Fruit fly (Drosophila melanogaster) whole organism, embryonic: ENCODE data around the gene Sc2.
A peak's percentile ranks its signal among the peaks of the same experiment; 100 is the strongest.

ENCODE experiments used
- B-H1 ChIP-seq: fragments of 200-800 bp; sonication (Bioruptor generic); IDR thresholded peaks from 3 replicates; pipeline ENCODE4 v1.3.6; 2022; ENCODE audit warnings: missing biosample characterization, missing genetic modification characterization
- CG10209 ChIP-seq: fragments of 200-800 bp; sonication (Bioruptor generic); optimal IDR thresholded peaks from 3 replicates; lab custom pipeline; 2017; ENCODE audit warnings: missing biosample characterization, mild to moderate bottlenecking, missing genetic modification characterization, missing genetic modification reagents
- CG10366 ChIP-seq: fragments of 200-800 bp; sonication (Bioruptor generic); IDR thresholded peaks from 2 replicates; pipeline ENCODE4 v1.3.6; 2022; ENCODE audit warnings: missing biosample characterization, missing genetic modification characterization
- CG10543 ChIP-seq: fragments of 200-800 bp; sonication (Bioruptor generic); optimal IDR thresholded peaks from 3 replicates; lab custom pipeline; 2017; ENCODE audit warnings: missing biosample characterization, mild to moderate bottlenecking, missing genetic modification characterization, moderate library complexity
- CG12104 ChIP-seq: fragments of 200-800 bp; sonication (Bioruptor generic); optimal IDR thresholded peaks from 3 replicates; lab custom pipeline; 2016; ENCODE audit warnings: missing biosample characterization, missing genetic modification characterization
- CG12219 ChIP-seq: fragments of 200-800 bp; sonication (Bioruptor generic); optimal IDR thresholded peaks from 3 replicates; lab custom pipeline; 2018; ENCODE audit warnings: missing biosample characterization, mild to moderate bottlenecking, missing genetic modification characterization
- CG12744 ChIP-seq: fragments of 200-800 bp; sonication (Bioruptor generic); optimal IDR thresholded peaks from 2 replicates; lab custom pipeline; 2016; ENCODE audit warnings: missing biosample characterization, missing genetic modification characterization
- CG16813 ChIP-seq: fragments of 200-800 bp; sonication (Bioruptor generic); IDR thresholded peaks from 3 replicates; pipeline ENCODE4 v1.3.6; 2022; ENCODE audit warnings: missing biosample characterization, missing genetic modification characterization; ENCODE audit not compliant: partially characterized antibody
- CG17568 ChIP-seq: fragments of 200-800 bp; sonication (Bioruptor generic); optimal IDR thresholded peaks from 2 replicates; lab custom pipeline; 2018; ENCODE audit warnings: missing biosample characterization, mild to moderate bottlenecking, missing genetic modification characterization, moderate library complexity
- CG17802 ChIP-seq: fragments of 200-800 bp; sonication (Bioruptor generic); optimal IDR thresholded peaks from 2 replicates; lab custom pipeline; 2018; ENCODE audit warnings: missing biosample characterization, mild to moderate bottlenecking, missing genetic modification characterization, moderate library complexity
- CG18476 ChIP-seq: fragments of 200-800 bp; sonication (Bioruptor generic); optimal IDR thresholded peaks from 2 replicates; lab custom pipeline; 2016; ENCODE audit warnings: missing biosample characterization, mild to moderate bottlenecking, missing genetic modification characterization
- CG2129 ChIP-seq: fragments of 200-800 bp; sonication (Bioruptor generic); IDR thresholded peaks from 2 replicates; pipeline ENCODE4 v1.3.6; 2022; ENCODE audit warnings: missing biosample characterization, missing genetic modification characterization; ENCODE audit not compliant: partially characterized antibody
- CG2712 ChIP-seq: fragments of 200-800 bp; optimal IDR thresholded peaks from 3 replicates; lab custom pipeline; 2019; ENCODE audit warnings: missing biosample characterization, mild to moderate bottlenecking, missing genetic modification characterization, moderate library complexity
- CG2875 ChIP-seq: fragments of 200-800 bp; sonication (Bioruptor generic); optimal IDR thresholded peaks from 2 replicates; lab custom pipeline; 2017; ENCODE audit warnings: missing biosample characterization, mild to moderate bottlenecking, missing genetic modification characterization, missing genetic modification reagents
- CG31365 ChIP-seq: fragments of 200-800 bp; sonication (Bioruptor generic); optimal IDR thresholded peaks from 2 replicates; lab custom pipeline; 2018; ENCODE audit warnings: missing biosample characterization, mild to moderate bottlenecking, missing genetic modification characterization
- CG34376 ChIP-seq: fragments of 200-800 bp; sonication (Bioruptor generic); optimal IDR thresholded peaks from 2 replicates; lab custom pipeline; 2018; ENCODE audit warnings: missing biosample characterization, mild to moderate bottlenecking, missing genetic modification characterization
- CG4404 ChIP-seq: fragments of 200-800 bp; sonication (Bioruptor generic); IDR thresholded peaks from 2 replicates; pipeline ENCODE4 v1.3.6; 2022; ENCODE audit warnings: missing biosample characterization, missing genetic modification characterization
- CG5245 ChIP-seq: fragments of 200-800 bp; sonication (Bioruptor generic); optimal IDR thresholded peaks from 3 replicates; lab custom pipeline; 2016; ENCODE audit warnings: missing biosample characterization, missing genetic modification characterization
- CG5953 ChIP-seq: fragments of 200-800 bp; sonication (Bioruptor generic); IDR thresholded peaks from 2 replicates; pipeline ENCODE4 v1.3.6; 2022; ENCODE audit warnings: missing biosample characterization, missing genetic modification characterization
- CG6272 ChIP-seq: fragments of 200-800 bp; sonication (Bioruptor generic); IDR thresholded peaks from 2 replicates; pipeline ENCODE4 v1.3.6; 2022; ENCODE audit warnings: missing biosample characterization, missing genetic modification characterization
- CG7271 ChIP-seq: fragments of 200-800 bp; sonication (Bioruptor generic); optimal IDR thresholded peaks from 2 replicates; lab custom pipeline; 2018; ENCODE audit warnings: missing biosample characterization, mild to moderate bottlenecking, missing genetic modification characterization, moderate library complexity
- CG7357 ChIP-seq: fragments of 200-800 bp; sonication (Bioruptor generic); IDR thresholded peaks from 3 replicates; pipeline ENCODE4 v1.3.6; 2022; ENCODE audit warnings: missing biosample characterization, missing genetic modification characterization
- CG7786 ChIP-seq: fragments of 200-800 bp; sonication (Bioruptor generic); optimal IDR thresholded peaks from 2 replicates; lab custom pipeline; 2016; ENCODE audit warnings: missing biosample characterization, missing genetic modification characterization
- CG7987 ChIP-seq: fragments of 200-800 bp; sonication (Bioruptor generic); optimal IDR thresholded peaks from 2 replicates; lab custom pipeline; 2018; ENCODE audit warnings: missing biosample characterization, mild to moderate bottlenecking, missing genetic modification characterization, moderate library complexity
- CG8281 ChIP-seq: fragments of 200-800 bp; sonication (Bioruptor generic); optimal IDR thresholded peaks from 2 replicates; lab custom pipeline; 2018; ENCODE audit warnings: missing biosample characterization, mild to moderate bottlenecking, missing genetic modification characterization, moderate library complexity
- CG9817 ChIP-seq: fragments of 200-800 bp; sonication (Bioruptor generic); optimal IDR thresholded peaks from 2 replicates; lab custom pipeline; 2018; ENCODE audit warnings: missing biosample characterization, mild to moderate bottlenecking, missing genetic modification characterization, moderate library complexity
- CrebB ChIP-seq: fragments of 200-800 bp; sonication (Bioruptor generic); optimal IDR thresholded peaks from 3 replicates; lab custom pipeline; 2018; ENCODE audit warnings: missing biosample characterization, mild to moderate bottlenecking, missing genetic modification characterization
- Drgx ChIP-seq: fragments of 200-800 bp; sonication (Bioruptor generic); IDR thresholded peaks from 2 replicates; pipeline ENCODE4 v1.3.6; 2022; ENCODE audit warnings: missing biosample characterization, missing genetic modification characterization
- Eip74EF ChIP-seq, 2 experiments: fragments of 200-800 bp in 1 of 2; fragments of >200 bp in 1 of 2; sonication (Bioruptor generic) in 1 of 2; optimal IDR thresholded peaks; 2 replicates each; lab custom pipeline; 2017 to 2019; ENCODE audit warnings: missing biosample characterization in 2 of 2, missing genetic modification characterization in 2 of 2, mild to moderate bottlenecking in 1 of 2, moderate library complexity in 1 of 2
- H15 ChIP-seq: fragments of 200-800 bp; sonication (Bioruptor generic); IDR thresholded peaks from 3 replicates; pipeline ENCODE4 v1.3.6; 2022; ENCODE audit warnings: missing biosample characterization, missing genetic modification characterization
- H2.0 ChIP-seq: fragments of 200-800 bp; sonication (Bioruptor generic); IDR thresholded peaks from 2 replicates; pipeline ENCODE4 v1.3.6; 2022; ENCODE audit warnings: missing biosample characterization, missing genetic modification characterization
- Hey ChIP-seq: fragments of 200-800 bp; sonication (Bioruptor generic); optimal IDR thresholded peaks from 3 replicates; lab custom pipeline; 2018; ENCODE audit warnings: missing biosample characterization, mild to moderate bottlenecking, missing genetic modification characterization
- Hmx ChIP-seq: fragments of 200-800 bp; sonication (Bioruptor generic); optimal IDR thresholded peaks from 2 replicates; lab custom pipeline; 2016; ENCODE audit warnings: missing biosample characterization, missing genetic modification characterization
- NC2α ChIP-seq: fragments of 200-800 bp; sonication (Bioruptor generic); optimal IDR thresholded peaks from 2 replicates; lab custom pipeline; 2016; ENCODE audit warnings: missing biosample characterization, missing genetic modification characterization
- NFAT ChIP-seq: fragments of 200-800 bp; sonication (Bioruptor generic); IDR thresholded peaks from 2 replicates; pipeline ENCODE4 v1.3.6; 2022; ENCODE audit warnings: missing biosample characterization, missing genetic modification characterization
- PHDP ChIP-seq: fragments of 200-800 bp; sonication (Bioruptor generic); optimal IDR thresholded peaks from 3 replicates; lab custom pipeline; 2018; ENCODE audit warnings: missing biosample characterization, mild to moderate bottlenecking, missing genetic modification characterization, moderate library complexity
- Xbp1 ChIP-seq: fragments of 200-800 bp; sonication (Bioruptor generic); optimal IDR thresholded peaks from 3 replicates; lab custom pipeline; 2016; ENCODE audit warnings: missing biosample characterization, mild to moderate bottlenecking, missing genetic modification characterization
- aop ChIP-seq: fragments of 200-800 bp; sonication (Bioruptor generic); IDR thresholded peaks from 2 replicates; pipeline ENCODE4 v1.3.6; 2022; ENCODE audit warnings: missing biosample characterization, missing genetic modification characterization
- bowl ChIP-seq: fragments of 200-800 bp; sonication (Bioruptor generic); IDR thresholded peaks from 2 replicates; pipeline ENCODE4 v1.3.6; 2022; ENCODE audit warnings: missing biosample characterization, missing genetic modification characterization
- btn ChIP-seq: fragments of 200-800 bp; sonication (Bioruptor generic); optimal IDR thresholded peaks from 2 replicates; lab custom pipeline; 2016; ENCODE audit warnings: missing biosample characterization, missing genetic modification characterization
- cas ChIP-seq: fragments of 200-800 bp; sonication (Bioruptor generic); IDR thresholded peaks from 2 replicates; pipeline ENCODE4 v1.3.6; 2022; ENCODE audit warnings: missing biosample characterization, missing genetic modification characterization
- dmrt11E ChIP-seq: fragments of 200-800 bp; sonication (Bioruptor generic); optimal IDR thresholded peaks from 3 replicates; lab custom pipeline; 2018; ENCODE audit warnings: missing biosample characterization, mild to moderate bottlenecking, missing genetic modification characterization, moderate library complexity
- dmrt99B ChIP-seq: fragments of 200-800 bp; sonication (Bioruptor generic); optimal IDR thresholded peaks from 2 replicates; lab custom pipeline; 2018; ENCODE audit warnings: missing biosample characterization, mild to moderate bottlenecking, missing genetic modification characterization, moderate library complexity
- hkb ChIP-seq, 2 experiments: fragments of 200-800 bp in 1 of 2; fragments of >200 bp in 1 of 2; sonication (Bioruptor generic) in 1 of 2; IDR thresholded peaks in 1 of 2; optimal IDR thresholded peaks in 1 of 2; 2 replicates each; pipeline versions ENCODE4 v1.3.6 to Lab custom; 2017 to 2022; ENCODE audit warnings: missing biosample characterization in 1 of 2, missing genetic modification characterization in 1 of 2
- sd ChIP-seq: fragments of 200-800 bp; sonication (Bioruptor generic); optimal IDR thresholded peaks from 3 replicates; lab custom pipeline; 2018; ENCODE audit warnings: missing biosample characterization, mild to moderate bottlenecking, missing genetic modification characterization, moderate library complexity
- sens ChIP-seq: fragments of 200-800 bp; sonication (Bioruptor generic); peaks from one replicate; lab custom pipeline; 2016; ENCODE audit warnings: missing biosample characterization, missing genetic modification characterization
- tap ChIP-seq: fragments of 200-800 bp; optimal IDR thresholded peaks from 3 replicates; lab custom pipeline; 2019; ENCODE audit warnings: missing biosample characterization, mild to moderate bottlenecking, missing genetic modification characterization, moderate library complexity
- tio ChIP-seq: fragments of 200-800 bp; sonication (Bioruptor generic); optimal IDR thresholded peaks from 2 replicates; lab custom pipeline; 2017; ENCODE audit warnings: missing biosample characterization, missing genetic modification characterization, inconsistent platforms
- vvl ChIP-seq: fragments of 200-800 bp; sonication (Bioruptor generic); IDR thresholded peaks from 2 replicates; pipeline ENCODE4 v1.3.6; 2022; ENCODE audit warnings: missing biosample characterization, missing genetic modification characterization

Sc2 gene

DNA sequence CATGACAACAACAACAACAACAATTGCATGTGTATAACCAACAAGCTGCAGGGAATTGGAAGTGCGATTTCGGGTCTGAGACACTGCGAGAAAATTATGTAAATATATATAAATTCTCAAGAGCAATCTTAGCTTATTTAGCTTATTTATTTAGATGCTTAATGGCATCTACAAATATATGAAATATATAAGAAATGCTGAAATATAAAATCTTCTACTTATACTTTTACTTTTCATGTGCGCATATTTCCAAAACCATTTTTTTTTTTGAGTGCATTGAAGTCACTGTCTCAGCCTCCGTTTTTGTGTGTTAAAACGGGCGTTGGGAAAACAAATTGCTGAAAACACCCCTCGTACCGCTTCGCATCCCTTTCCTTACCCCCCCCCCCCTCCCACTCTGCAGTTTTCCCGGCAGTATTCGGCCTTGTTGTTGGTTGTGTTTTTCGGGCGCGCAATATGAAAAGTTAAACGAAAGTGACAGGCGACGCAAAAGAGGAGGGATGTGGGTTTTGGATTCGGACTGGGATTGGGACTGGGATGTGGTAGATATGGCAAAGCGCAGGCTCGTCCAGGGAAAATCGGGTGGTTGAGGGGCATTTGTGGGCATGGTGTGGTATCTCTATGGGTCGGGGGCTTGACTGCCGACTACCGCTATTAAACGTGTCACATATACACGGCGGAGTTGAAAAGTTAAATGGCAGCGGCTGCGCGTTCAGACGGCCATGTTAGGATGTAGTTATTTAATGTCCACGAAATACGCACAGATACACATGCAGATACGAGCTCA is 47.9 kb upstream of the Sc2 start (continued):
- no peak for TF ChIP-seq CG10543 (GFP tag; lab: Kevin White, UChicago)
- TF ChIP-seq tap (tag; lab: Kevin White, UChicago): no peak
- TF ChIP-seq CG5953 (GFP tag; lab: Robert Waterston, UW): no peak
- TF ChIP-seq dmrt11E (tag; lab: Kevin White, UChicago): peak; percentile 90
- TF ChIP-seq CG12744 (GFP tag; lab: Kevin White, UChicago): no peak
- TF ChIP-seq H15: no peak
- no peak for TF ChIP-seq CG31365 (tag; lab: Kevin White, UChicago)
- peak; percentile 60 for TF ChIP-seq PHDP
- peak; percentile 42 for TF ChIP-seq Xbp1 (GFP tag; lab: Kevin White, UChicago)
- no peak for TF ChIP-seq aop
- peak; percentile 35; the same call in 1 of the 3 replicates for TF ChIP-seq CG7357
- TF ChIP-seq cas (GFP tag; lab: Robert Waterston, UW): no peak
- TF ChIP-seq CG2712 (tag; lab: Kevin White, UChicago): peak; percentile 68
- no peak for TF ChIP-seq bowl (GFP tag; lab: Robert Waterston, UW)
- no peak for TF ChIP-seq Eip74EF (GFP tag; optimal IDR thresholded peaks at IDR 0.05; lab: Kevin White, UChicago)
- TF ChIP-seq CG6272: no peak
- TF ChIP-seq CG17802 (tag; lab: Kevin White, UChicago): no peak
- no peak for TF ChIP-seq Hey (tag; lab: Kevin White, UChicago)
- no peak for TF ChIP-seq hkb (optimal IDR thresholded peaks at IDR 0.05; lab: Kevin White, UChicago)
- peak; percentile 63 for TF ChIP-seq hkb (GFP tag; IDR thresholded peaks at IDR 0.05; lab: Robert Waterston, UW)
- no peak for TF ChIP-seq H2.0 (GFP tag; lab: Robert Waterston, UW)
- TF ChIP-seq btn (GFP tag; lab: Kevin White, UChicago): no peak
- no peak for TF ChIP-seq CrebB (tag; lab: Kevin White, UChicago)
- no peak for TF ChIP-seq CG7987 (GFP tag; lab: Kevin White, UChicago)
- no peak for TF ChIP-seq CG18476
- peak; percentile 93 for TF ChIP-seq sens (GFP tag; lab: Kevin White, UChicago)
- TF ChIP-seq CG5245 (GFP tag; lab: Kevin White, UChicago): peak; percentile 2
- no peak for TF ChIP-seq CG12104
- TF ChIP-seq CG16813 (GFP tag; lab: Robert Waterston, UW): no peak
- no peak for TF ChIP-seq CG2129
- TF ChIP-seq NC2α (GFP tag; lab: Kevin White, UChicago): no peak
- TF ChIP-seq CG10209 (GFP tag; lab: Kevin White, UChicago): peak; percentile 56
- TF ChIP-seq CG7271 (tag; lab: Kevin White, UChicago): no peak
- no peak for TF ChIP-seq CG9817 (tag; lab: Kevin White, UChicago)
- TF ChIP-seq vvl (GFP tag; lab: Robert Waterston, UW): peak; percentile 73
- TF ChIP-seq sd (tag; lab: Kevin White, UChicago): no peak
- TF ChIP-seq CG10366 (GFP tag; lab: Robert Waterston, UW): peak; percentile 20; the same call in 1 of the 2 replicates
- peak; percentile 22 for TF ChIP-seq CG2875 (GFP tag; lab: Kevin White, UChicago)
- TF ChIP-seq CG17568: no peak
- peak; percentile 27 for TF ChIP-seq CG12219
- no peak for TF ChIP-seq CG8281 (tag; lab: Kevin White, UChicago)
- no peak for TF ChIP-seq Drgx
- peak; percentile 66 for TF ChIP-seq CG4404 (GFP tag; lab: Robert Waterston, UW)
- TF ChIP-seq dmrt99B (tag; lab: Kevin White, UChicago): peak; percentile 53
- no peak for TF ChIP-seq CG34376 (GFP tag; lab: Kevin White, UChicago)
- TF ChIP-seq B-H1 (GFP tag; lab: Robert Waterston, UW): no peak
- no peak for TF ChIP-seq tio (GFP tag; lab: Kevin White, UChicago)
- TF ChIP-seq Hmx: no peak
- TF ChIP-seq CG7786: no peak
- TF ChIP-seq NFAT (GFP tag; lab: Robert Waterston, UW): no peak
